Fruit fly (Drosophila melanogaster): ENCODE results near the gene Whamy.

- TF ChIP-seq Myc (optimal IDR thresholded peaks at IDR 0.05), result no peak
- TF ChIP-seq insv (optimal IDR thresholded peaks at IDR 0.05), result no peak
- no peak for TF ChIP-seq ttk (optimal IDR thresholded peaks at IDR 0.05)
- TF ChIP-seq psq (optimal IDR thresholded peaks at IDR 0.05), result no peak
Observed at dm6 chr3R:9739793-9740192, 34.4 kb downstream of the Whamy start, which contains the start of gene side-VII.

Data from Kc167 (cell line).